Worm (Caenorhabditis elegans): ENCODE results near the gene nhr-161.

The nhr-161 gene

DNA sequence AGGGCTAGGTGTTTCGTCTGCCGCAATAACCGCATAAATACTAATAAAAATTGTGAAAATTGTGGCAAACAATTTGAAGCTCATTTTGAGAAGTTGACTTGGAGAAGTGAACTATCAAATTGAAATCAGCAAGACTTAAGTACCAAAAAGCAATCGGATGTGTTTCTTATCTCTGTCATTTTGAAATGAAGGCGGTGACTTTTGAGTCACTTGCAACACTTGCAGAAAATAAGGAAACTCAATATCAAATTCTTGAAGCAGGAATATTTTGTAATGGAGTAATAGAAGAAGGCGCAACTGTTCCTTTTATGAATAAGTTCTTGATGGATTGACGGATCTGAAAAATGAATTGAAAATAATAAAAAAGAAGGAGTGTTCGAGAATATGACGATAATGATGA, 31.4 kb downstream of the nhr-161 start, which contains the start of gene T07H8.11:
T07H8.11 (minus strand) TSS at position 101 of the 400 bp plus-strand sequence.
- TF ChIP-seq nhr-71 (tag; optimal IDR thresholded peaks at IDR 0.05) (no peak), fkh-10 (GFP tag; optimal IDR thresholded peaks at IDR 0.05) (no peak)

DNA sequence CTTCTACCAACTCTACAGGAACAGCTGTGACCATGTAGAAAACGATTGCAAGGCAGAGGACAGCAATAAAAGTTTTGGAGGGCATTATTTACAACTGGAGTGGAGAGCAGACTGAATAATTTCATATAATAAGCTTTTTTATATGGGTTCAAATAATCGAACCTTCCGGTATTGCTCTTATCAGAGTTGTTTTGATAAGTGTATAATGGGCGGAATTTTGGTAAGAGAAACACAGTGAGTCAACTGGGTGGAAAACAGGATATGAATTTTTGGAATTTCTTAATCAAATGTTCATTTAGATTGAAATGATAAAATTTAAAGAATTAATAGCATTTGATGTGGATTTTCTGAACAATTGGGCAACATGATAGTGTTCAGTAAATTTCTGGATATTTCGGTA, 32.9 kb downstream of the nhr-161 start, which contains the start of gene Y57E12B.11:
Y57E12B.11 (minus strand) TSS at position 101 of the 400 bp plus-strand sequence.
- TF ChIP-seq ama-1 (optimal IDR thresholded peaks at IDR 0.05) (no peak), nhr-20 (tag; optimal IDR thresholded peaks at IDR 0.05) (no peak), vab-15 (tag; optimal IDR thresholded peaks at IDR 0.05) (no peak), unc-30 (tag; optimal IDR thresholded peaks at IDR 0.05) (no peak), irx-1 (tag; optimal IDR thresholded peaks at IDR 0.05) (no peak), alr-1 (tag; optimal IDR thresholded peaks at IDR 0.05; ENCODE audit: borderline replicate concordance) (no peak), nhr-90 (tag; optimal IDR thresholded peaks at IDR 0.05; ENCODE audit: poor library complexity) (no peak), dsc-1 (tag; optimal IDR thresholded peaks at IDR 0.05) (no peak), rnt-1 (tag; optimal IDR thresholded peaks at IDR 0.05) (no peak), elt-3 (tag; optimal IDR thresholded peaks at IDR 0.05) (no peak), sox-4 (tag; optimal IDR thresholded peaks at IDR 0.05) (no peak), fkh-8 (tag; optimal IDR thresholded peaks at IDR 0.05) (no peak), snu-23 (GFP tag; optimal IDR thresholded peaks at IDR 0.05) (no peak)

DNA sequence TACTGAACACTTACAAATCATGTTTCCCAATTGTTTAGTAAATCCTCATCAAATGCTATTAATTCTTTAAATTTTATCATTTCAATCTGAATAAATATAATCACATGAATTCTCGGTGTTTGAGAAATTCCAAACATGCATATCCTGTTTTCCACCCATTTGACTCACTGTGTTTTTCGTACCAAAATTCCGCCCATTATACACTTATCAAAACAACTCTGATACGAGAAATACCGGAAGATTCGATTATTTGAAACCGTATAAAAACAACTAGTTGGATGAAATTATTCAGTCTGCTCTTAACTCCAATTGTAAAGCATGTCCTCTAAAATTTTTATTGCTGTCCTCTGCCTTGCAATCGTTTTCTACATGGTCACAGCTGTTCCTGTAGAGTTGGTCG, 34.5 kb downstream of the nhr-161 start, which contains the start of gene Y57E12B.1:
Y57E12B.1 (plus strand) TSS at position 301 of the 400 bp plus-strand sequence.
- no peak for TF ChIP-seq aha-1 (tag; optimal IDR thresholded peaks at IDR 0.05)
- no peak for TF ChIP-seq dpl-1 (GFP tag; optimal IDR thresholded peaks at IDR 0.05)
- no peak for TF ChIP-seq pqm-1 (tag; optimal IDR thresholded peaks at IDR 0.05)
- no peak for TF ChIP-seq skn-1 (tag; optimal IDR thresholded peaks at IDR 0.05)
- TF ChIP-seq pax-3 (tag; optimal IDR thresholded peaks at IDR 0.05): no peak
- no peak for TF ChIP-seq swsn-7 (tag; optimal IDR thresholded peaks at IDR 0.05)
- TF ChIP-seq nhr-85 (tag): no peak
- TF ChIP-seq fkh-4 (tag; optimal IDR thresholded peaks at IDR 0.05; ENCODE audit: borderline replicate concordance): no peak
- no peak for TF ChIP-seq dsc-1 (tag; optimal IDR thresholded peaks at IDR 0.05)
- TF ChIP-seq xbp-1 (tag; optimal IDR thresholded peaks at IDR 0.05): no peak
- TF ChIP-seq fkh-10 (GFP tag; optimal IDR thresholded peaks at IDR 0.05): no peak
- TF ChIP-seq unc-86 (tag; optimal IDR thresholded peaks at IDR 0.05): no peak
- no peak for TF ChIP-seq ceh-88 (GFP tag; IDR thresholded peaks at IDR 0.05)
- TF ChIP-seq hpl-2 (GFP tag; optimal IDR thresholded peaks at IDR 0.05): no peak
- no peak for TF ChIP-seq ceh-90 (tag; optimal IDR thresholded peaks at IDR 0.05)

DNA sequence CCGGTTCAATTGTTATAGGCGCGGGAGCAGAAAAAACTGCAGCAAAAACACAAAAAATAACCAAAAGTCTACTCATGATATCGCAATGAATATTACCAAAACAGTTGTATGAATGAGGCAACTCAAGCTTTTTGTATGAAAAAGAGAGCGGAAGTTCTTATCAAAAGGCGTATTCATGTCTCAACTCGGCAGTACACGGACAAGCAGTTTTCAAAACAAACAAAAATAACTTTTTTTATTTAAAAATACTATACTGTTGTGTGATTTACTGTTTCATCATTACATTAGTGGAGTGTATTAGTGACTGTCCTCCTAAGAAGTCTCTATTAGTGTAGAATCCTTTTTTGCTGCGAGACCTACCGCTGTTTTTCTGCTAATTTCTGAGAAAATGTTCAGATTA, 35.3 kb downstream of the nhr-161 start, which contains the start of gene Y57E12B.4:
Y57E12B.4 (minus strand) TSS at position 101 of the 400 bp plus-strand sequence.
- TF ChIP-seq efl-3 (GFP tag; optimal IDR thresholded peaks at IDR 0.05) (no peak), nhr-76 (tag; optimal IDR thresholded peaks at IDR 0.05) (no peak)

DNA sequence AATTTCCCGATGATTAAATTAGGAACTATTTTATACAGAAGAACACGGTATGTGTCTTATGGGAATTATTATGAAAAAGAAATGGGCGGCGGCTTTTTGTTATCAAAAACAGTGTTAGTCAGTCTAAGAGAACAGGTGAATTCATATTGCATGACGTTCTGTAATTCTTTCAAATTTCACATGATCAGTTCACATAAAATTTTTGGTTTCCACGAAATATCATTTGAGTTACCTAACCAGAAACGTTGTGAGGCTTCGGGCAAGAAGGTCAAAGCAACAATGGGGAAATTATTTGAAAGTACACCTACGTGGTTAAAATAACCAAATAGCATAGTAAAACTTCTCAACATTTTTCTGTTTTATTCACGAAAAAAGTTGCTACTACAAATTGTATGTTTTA, 46.8 kb downstream of the nhr-161 start, which contains the start of gene Y57E12B.10:
Y57E12B.10 (minus strand) TSS at position 101 of the 400 bp plus-strand sequence.
- no peak for TF ChIP-seq snu-23 (GFP tag; optimal IDR thresholded peaks at IDR 0.05)

DNA sequence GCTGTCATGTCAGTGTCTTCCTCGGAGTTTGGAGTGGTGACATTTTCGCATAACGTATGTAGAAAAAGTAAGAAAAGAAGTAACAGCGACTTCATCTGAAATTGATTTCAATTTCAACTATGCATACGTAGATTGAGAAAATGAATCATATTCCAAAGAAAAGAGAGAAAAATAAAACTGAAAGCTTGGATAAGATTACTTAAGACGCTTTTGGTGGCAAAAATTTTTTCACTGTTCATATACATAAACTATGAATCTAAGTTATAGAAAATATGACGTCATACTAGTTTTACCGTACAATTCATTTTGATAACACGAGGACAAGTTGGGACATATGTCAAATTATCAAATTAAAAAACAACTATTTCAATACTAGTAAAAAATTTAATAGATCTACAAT, 48.5 kb downstream of the nhr-161 start, which contains the start of gene lipl-6:
lipl-6 (minus strand) TSS at position 101 of the 400 bp plus-strand sequence.
- TF ChIP-seq tbx-2 (tag; optimal IDR thresholded peaks at IDR 0.05): no peak
- TF ChIP-seq grh-1 (GFP tag; IDR thresholded peaks at IDR 0.05): no peak
- TF ChIP-seq ets-5 (GFP tag; IDR thresholded peaks at IDR 0.05): no peak
- TF ChIP-seq nhr-237 (tag; optimal IDR thresholded peaks at IDR 0.05): no peak
- TF ChIP-seq lir-3 (tag; optimal IDR thresholded peaks at IDR 0.05; ENCODE audit: poor library complexity): no peak
- TF ChIP-seq snpc-4 (tag; optimal IDR thresholded peaks at IDR 0.05): no peak
- TF ChIP-seq efl-1 (optimal IDR thresholded peaks at IDR 0.05): no peak
- peak in 1 of 2 experiments; percentile 48 for TF ChIP-seq efl-1 (GFP tag; optimal IDR thresholded peaks at IDR 0.05 in 1 of 2)
- no peak for TF ChIP-seq egl-27 (tag; optimal IDR thresholded peaks at IDR 0.05)

Data from whole organism, L1 larva.